Worm (Caenorhabditis elegans) whole organism, L1 larva: ENCODE measurements around the gene str-32.

Experiments used
- C16A3.4 ChIP-seq: fragments of 150-350 bp; optimal IDR thresholded peaks from 2 replicates; lab custom pipeline; 2014; ENCODE audit warnings: missing biosample characterization, missing genetic modification characterization
- C34B4.2 ChIP-seq: sonication (generic microtip); optimal IDR thresholded peaks from 2 replicates; lab custom pipeline; 2017; ENCODE audit warnings: mild to moderate bottlenecking, missing genetic modification characterization, missing compliant biosample characterization
- alr-1 ChIP-seq: fragments of 200-800 bp; sonication (Bioruptor generic); optimal IDR thresholded peaks from 2 replicates; lab custom pipeline; 2018; ENCODE audit warnings: borderline replicate concordance, mild to moderate bottlenecking, missing genetic modification characterization, missing compliant biosample characterization
- aly-2 ChIP-seq: fragments of 150-350 bp; optimal IDR thresholded peaks from 2 replicates; lab custom pipeline; 2014; ENCODE audit warnings: missing biosample characterization, missing genetic modification characterization
- blmp-1 ChIP-seq: fragments of 150-350 bp; optimal IDR thresholded peaks from 2 replicates; lab custom pipeline; 2014; ENCODE audit warnings: missing biosample characterization, missing genetic modification characterization
- ceh-63 ChIP-seq: fragments of 200-800 bp; sonication (Bioruptor generic); optimal IDR thresholded peaks from 2 replicates; lab custom pipeline; 2018; ENCODE audit warnings: mild to moderate bottlenecking, missing genetic modification characterization, missing compliant biosample characterization
- ceh-88 ChIP-seq: fragments of 200-800 bp; sonication (Bioruptor generic); IDR thresholded peaks from 2 replicates; pipeline ENCODE4 v1.3.6; 2022; ENCODE audit warnings: missing genetic modification characterization, missing compliant biosample characterization
- ces-1 ChIP-seq: fragments of 150-350 bp; optimal IDR thresholded peaks from 2 replicates; lab custom pipeline; 2014; ENCODE audit warnings: missing biosample characterization, missing genetic modification reagents, missing genetic modification characterization
- dpl-1 ChIP-seq, 3 experiments: fragments of 150-350 bp in 2 of 3; sonication (generic microtip) in 1 of 3; optimal IDR thresholded peaks; 2 replicates each; lab custom pipeline; 2014 to 2017; ENCODE audit warnings: missing biosample characterization in 3 of 3, missing genetic modification characterization in 3 of 3, missing genetic modification reagents in 3 of 3
- egl-27 ChIP-seq, 2 experiments: fragments of 150-350 bp in 1 of 2; sonication (generic microtip); optimal IDR thresholded peaks; 3 replicates each; lab custom pipeline; 2017 to 2018; ENCODE audit warnings: missing biosample characterization in 2 of 2, missing genetic modification characterization in 2 of 2, missing genetic modification reagents in 2 of 2
- elt-2 ChIP-seq: sonication (generic microtip); optimal IDR thresholded peaks from 2 replicates; lab custom pipeline; 2016; ENCODE audit warnings: missing genetic modification characterization, mild to moderate bottlenecking, inconsistent platforms, missing compliant biosample characterization, missing genetic modification reagents
- fkh-10 ChIP-seq: sonication (generic microtip); optimal IDR thresholded peaks from 2 replicates; lab custom pipeline; 2017; ENCODE audit warnings: missing biosample characterization, missing genetic modification reagents, missing genetic modification characterization
- fkh-4 ChIP-seq: sonication (generic microtip); optimal IDR thresholded peaks from 2 replicates; lab custom pipeline; 2016; ENCODE audit warnings: missing compliant biosample characterization, missing genetic modification characterization, borderline replicate concordance
- fkh-8 ChIP-seq: sonication (generic microtip); optimal IDR thresholded peaks from 2 replicates; lab custom pipeline; 2016; ENCODE audit warnings: mild to moderate bottlenecking, missing genetic modification characterization, missing compliant biosample characterization
- fos-1 ChIP-seq: fragments of 150-350 bp; optimal IDR thresholded peaks from 2 replicates; lab custom pipeline; 2014; ENCODE audit warnings: missing biosample characterization, missing genetic modification characterization
- jun-1 ChIP-seq: fragments of 150-350 bp; optimal IDR thresholded peaks from 2 replicates; lab custom pipeline; 2014; ENCODE audit warnings: missing biosample characterization, missing genetic modification reagents, missing genetic modification characterization
- lir-3 ChIP-seq: sonication (generic microtip); optimal IDR thresholded peaks from 2 replicates; lab custom pipeline; 2016; ENCODE audit warnings: mild to moderate bottlenecking, missing genetic modification characterization, moderate library complexity, missing compliant biosample characterization; ENCODE audit not compliant: poor library complexity
- mab-9 ChIP-seq: fragments of 200-800 bp; sonication (Bioruptor generic); IDR thresholded peaks from 2 replicates; pipeline ENCODE4 v1.3.6; 2022; ENCODE audit warnings: missing genetic modification reagents, missing genetic modification characterization, missing compliant biosample characterization
- mep-1 ChIP-seq: fragments of 150-350 bp; optimal IDR thresholded peaks from 2 replicates; lab custom pipeline; 2014; ENCODE audit warnings: missing biosample characterization, missing genetic modification characterization
- nhr-12 ChIP-seq: sonication (generic microtip); optimal IDR thresholded peaks from 2 replicates; lab custom pipeline; 2017; ENCODE audit warnings: missing biosample characterization, missing genetic modification characterization
- nhr-28 ChIP-seq: fragments of 150-350 bp; optimal IDR thresholded peaks from 2 replicates; lab custom pipeline; 2014; ENCODE audit warnings: missing biosample characterization, missing genetic modification characterization
- nhr-47 ChIP-seq: sonication (generic microtip); optimal IDR thresholded peaks from 2 replicates; lab custom pipeline; 2016; ENCODE audit warnings: mild to moderate bottlenecking, missing genetic modification characterization, moderate library complexity, missing compliant biosample characterization
- nhr-76 ChIP-seq: sonication (generic microtip); optimal IDR thresholded peaks from 2 replicates; lab custom pipeline; 2017; ENCODE audit warnings: missing biosample characterization, missing genetic modification characterization
- pag-3 ChIP-seq: sonication (generic microtip); optimal IDR thresholded peaks from 2 replicates; lab custom pipeline; 2017; ENCODE audit warnings: missing genetic modification characterization, mild to moderate bottlenecking, missing compliant biosample characterization, antibody characterized with exemption, borderline replicate concordance; ENCODE audit not compliant: insufficient read depth
- pax-3 ChIP-seq: fragments of 200-800 bp; sonication (Bioruptor generic); optimal IDR thresholded peaks from 2 replicates; lab custom pipeline; 2018; ENCODE audit warnings: mild to moderate bottlenecking, missing genetic modification characterization, moderate library complexity, missing compliant biosample characterization
- skn-1 ChIP-seq: fragments of 150-350 bp; optimal IDR thresholded peaks from 2 replicates; lab custom pipeline; 2014; ENCODE audit warnings: missing biosample characterization, missing genetic modification characterization
- sptf-1 ChIP-seq: fragments of 150-350 bp; optimal IDR thresholded peaks from 2 replicates; lab custom pipeline; 2014; ENCODE audit warnings: missing biosample characterization, missing genetic modification characterization
- tlp-1 ChIP-seq: fragments of 150-350 bp; optimal IDR thresholded peaks from 2 replicates; lab custom pipeline; 2014; ENCODE audit warnings: missing biosample characterization, missing genetic modification characterization
- vab-15 ChIP-seq: sonication (generic microtip); optimal IDR thresholded peaks from 2 replicates; lab custom pipeline; 2017; ENCODE audit warnings: missing genotype, mild to moderate bottlenecking, missing genetic modification characterization, missing compliant biosample characterization
- zip-4 ChIP-seq: fragments of 200-800 bp; sonication (Bioruptor generic); optimal IDR thresholded peaks from 2 replicates; lab custom pipeline; 2018; ENCODE audit warnings: mild to moderate bottlenecking, missing genetic modification characterization, moderate library complexity, missing compliant biosample characterization
- ztf-4 ChIP-seq: fragments of 150-350 bp; optimal IDR thresholded peaks from 2 replicates; lab custom pipeline; 2014; ENCODE audit warnings: missing biosample characterization, missing genetic modification characterization

str-32 gene

ce11 chrV:4920690-4921152 lies 39.4 kb upstream of the str-32 start, which contains the start of the genes C02E7.8 and srh-23:
Gene C02E7.8, minus strand, starts transcription at chrV:4920790.
Gene srh-23, plus strand, starts transcription at chrV:4921102.
- TF ChIP-seq blmp-1 (tag; lab: Kevin White, UChicago), result peak; percentile 33
- TF ChIP-seq C34B4.2, result no peak

DNA sequence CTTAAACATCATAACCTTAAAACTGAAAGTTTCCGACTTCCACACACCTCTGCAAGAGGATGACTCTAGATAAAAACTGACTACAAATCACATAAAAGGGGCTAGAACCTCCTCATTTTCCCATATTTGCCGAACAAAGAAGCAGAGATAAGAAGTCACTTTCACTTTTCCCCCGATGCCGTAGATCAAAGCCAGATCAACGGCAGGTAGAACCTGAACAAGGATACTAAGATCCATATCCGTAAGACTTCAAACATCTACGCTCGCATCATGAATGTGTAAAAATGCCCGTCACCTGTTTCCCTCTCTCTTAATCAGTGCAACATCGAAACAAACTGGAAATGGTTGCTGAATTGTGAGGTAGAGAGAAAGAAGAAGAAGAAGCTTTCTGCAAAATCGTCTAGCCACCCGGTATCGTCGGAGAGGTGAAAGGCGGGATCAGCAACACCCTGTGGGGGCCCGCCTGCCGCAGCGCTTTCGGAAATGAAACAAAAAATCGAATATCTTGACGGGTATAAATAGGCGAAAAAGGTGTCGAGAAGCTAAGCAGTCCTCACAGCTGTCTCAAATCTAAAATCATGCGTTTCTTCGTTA lies 37.5 kb upstream of the str-32 start, which contains the start of gene C02E7.6:
Gene C02E7.6 (plus strand): TSS at position 544 of the 594 bp plus-strand sequence.
- TF ChIP-seq ztf-4 (tag; lab: Kevin White, UChicago), result peak; percentile 81
- TF ChIP-seq jun-1, result peak; percentile 2
- TF ChIP-seq nhr-12 (tag; lab: Kevin White, UChicago), result no peak
- peak; percentile 88 for TF ChIP-seq blmp-1 (tag; lab: Kevin White, UChicago)
- TF ChIP-seq, all 84 proteins: peak for 3

DNA sequence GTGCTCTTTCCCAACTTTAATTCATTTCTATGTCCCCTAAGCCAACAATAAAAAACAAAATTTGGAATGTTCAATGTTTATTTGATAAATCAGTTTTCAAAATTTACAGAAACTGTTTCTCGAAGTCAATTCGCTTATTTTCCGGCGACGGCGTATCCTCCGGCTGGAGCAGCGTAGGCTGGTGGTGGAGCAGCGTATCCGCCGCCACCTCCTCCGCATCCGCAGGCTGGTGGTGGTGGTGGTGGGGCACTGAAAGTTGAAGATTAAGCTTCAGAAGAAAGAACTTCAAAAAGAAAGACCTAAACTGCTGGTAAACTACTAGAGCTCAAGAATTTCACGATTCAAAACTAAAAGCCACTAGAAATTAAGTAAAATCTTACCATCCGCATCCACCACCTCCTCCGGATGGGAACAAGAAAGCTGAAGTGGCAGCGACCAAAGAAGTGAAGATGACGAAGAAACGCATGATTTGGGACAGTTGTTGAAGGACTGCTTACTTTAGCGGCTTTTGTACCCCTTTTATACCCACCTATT lies 36.9 kb upstream of the str-32 start, which contains the start of gene C02E7.7:
Gene C02E7.7 (minus strand): TSS at position 484 of the 534 bp plus-strand sequence.
- TF ChIP-seq fos-1 (tag; lab: Kevin White, UChicago) (no peak), ces-1 (GFP tag; lab: Kevin White, UChicago) (no peak), egl-27 (tag; optimal IDR thresholded peaks at IDR 0.05; lab: Kevin White, UChicago) (no peak), mep-1 (tag; lab: Kevin White, UChicago) (no peak), aly-2 (tag; lab: Kevin White, UChicago) (no peak), mab-9 (GFP tag; lab: Robert Waterston, UW) (no peak), fkh-8 (tag; lab: Kevin White, UChicago) (no peak), blmp-1 (tag; lab: Kevin White, UChicago) (no peak), C16A3.4 (tag; lab: Kevin White, UChicago) (no peak), alr-1 (tag; lab: Kevin White, UChicago) (no peak), nhr-47 (no peak), zip-4 (GFP tag; lab: Kevin White, UChicago) (no peak), fkh-4 (tag; lab: Kevin White, UChicago) (no peak), pag-3 (tag; lab: Kevin White, UChicago) (no peak)

DNA sequence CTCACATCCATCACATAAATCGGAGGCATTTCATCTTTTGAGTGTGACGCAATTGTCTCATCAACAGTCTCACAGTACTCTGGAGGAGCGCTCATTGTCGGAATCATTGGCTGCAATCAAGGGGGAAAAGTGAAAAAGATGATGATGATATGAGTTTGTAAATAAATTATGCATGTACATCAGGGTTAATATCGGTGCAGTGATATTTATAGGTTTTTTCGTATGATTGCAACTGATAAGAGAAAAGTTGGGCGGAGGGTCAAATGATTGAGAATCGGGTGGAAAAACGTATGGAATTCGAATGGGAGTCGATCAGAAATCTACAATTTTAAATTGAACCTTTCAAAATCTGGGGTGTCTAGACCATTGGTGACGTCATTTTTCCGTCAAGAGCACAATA lies 33.6 kb upstream of the str-32 start, which contains the start of gene H23N18.6:
Gene H23N18.6 (minus strand): TSS at position 201 of the 400 bp plus-strand sequence.
- no peak for TF ChIP-seq jun-1
- TF ChIP-seq elt-2, result peak; percentile 75
- peak; percentile 38 for TF ChIP-seq tlp-1 (tag; lab: Kevin White, UChicago)
- TF ChIP-seq fkh-4 (tag; lab: Kevin White, UChicago), result no peak

DNA sequence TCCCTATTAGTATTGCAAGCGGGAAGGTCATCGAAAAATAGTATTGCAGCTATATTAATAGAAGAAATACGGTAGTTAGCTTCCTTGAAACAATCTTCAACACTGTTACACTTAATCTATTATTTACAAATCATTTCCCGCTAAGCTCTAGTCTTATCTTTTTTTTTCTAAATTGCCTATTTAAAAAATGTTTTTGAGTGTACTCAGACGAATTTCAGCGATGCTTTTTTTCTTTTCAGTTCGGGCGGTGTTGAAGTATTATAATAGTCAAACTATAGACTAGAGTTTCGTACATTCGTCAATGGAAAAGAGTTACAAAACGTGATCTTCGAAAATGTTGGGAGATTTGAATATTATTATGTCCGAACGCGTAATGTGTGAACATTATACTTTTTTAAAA lies 32.6 kb upstream of the str-32 start:
- TF ChIP-seq fos-1 (tag; lab: Kevin White, UChicago), result no peak
- no peak for TF ChIP-seq pax-3 (tag; lab: Kevin White, UChicago)
- no peak for TF ChIP-seq mab-9 (GFP tag; lab: Robert Waterston, UW)
- TF ChIP-seq sptf-1, result no peak
- TF ChIP-seq nhr-76 (tag; lab: Kevin White, UChicago), result no peak
- no peak for TF ChIP-seq C16A3.4 (tag; lab: Kevin White, UChicago)
- no peak for TF ChIP-seq lir-3 (tag; lab: Kevin White, UChicago)
- TF ChIP-seq ceh-63 (GFP tag; lab: Kevin White, UChicago), result no peak
- no peak for TF ChIP-seq vab-15
- no peak for TF ChIP-seq fkh-10 (GFP tag; lab: Kevin White, UChicago)
- no peak for TF ChIP-seq dpl-1 (GFP tag; optimal IDR thresholded peaks at IDR 0.05; lab: Kevin White, UChicago)
- TF ChIP-seq skn-1, result no peak
- no peak for TF ChIP-seq ceh-88
- TF ChIP-seq nhr-28, result no peak
